Fruit fly (Drosophila melanogaster) whole organism, adult: ENCODE data around the gene CG1983.

Experiments
- CG11617 ChIP-seq: fragments of 200-800 bp; sonication (Bioruptor generic); optimal IDR thresholded peaks from 2 replicates; lab custom pipeline; 2017; ENCODE audit warnings: mild to moderate bottlenecking, missing biosample characterization, missing genetic modification reagents, missing genetic modification characterization
- CG12768 ChIP-seq: fragments of 200-800 bp; sonication (Bioruptor generic); optimal IDR thresholded peaks from 2 replicates; lab custom pipeline; 2017; ENCODE audit warnings: missing biosample characterization, missing genetic modification characterization, mild to moderate bottlenecking, moderate library complexity, missing genetic modification reagents
- CG14711 ChIP-seq: fragments of 200-800 bp; sonication (Bioruptor generic); optimal IDR thresholded peaks from 2 replicates; lab custom pipeline; 2018; ENCODE audit warnings: missing biosample characterization, mild to moderate bottlenecking, missing genetic modification characterization, moderate library complexity
- CG1620 ChIP-seq: fragments of 200-800 bp; sonication (Bioruptor generic); optimal IDR thresholded peaks from 2 replicates; lab custom pipeline; 2016; ENCODE audit warnings: missing biosample characterization, missing genetic modification characterization
- CG33017 ChIP-seq: fragments of 200-800 bp; sonication (Bioruptor generic); optimal IDR thresholded peaks from 2 replicates; lab custom pipeline; 2018; ENCODE audit warnings: missing biosample characterization, mild to moderate bottlenecking, missing genetic modification characterization, moderate library complexity
- CG5204 ChIP-seq: fragments of 200-800 bp; sonication (Bioruptor generic); optimal IDR thresholded peaks from 2 replicates; lab custom pipeline; 2016; ENCODE audit warnings: missing biosample characterization, missing genetic modification characterization
- CG7045 ChIP-seq: fragments of 200-800 bp; sonication (Bioruptor generic); optimal IDR thresholded peaks from 2 replicates; lab custom pipeline; 2017; ENCODE audit warnings: missing biosample characterization, mild to moderate bottlenecking, missing genetic modification characterization
- CG7101 ChIP-seq: fragments of 200-800 bp; sonication (Bioruptor generic); optimal IDR thresholded peaks from 2 replicates; lab custom pipeline; 2018; ENCODE audit warnings: missing biosample characterization, mild to moderate bottlenecking, missing genetic modification characterization, moderate library complexity
- Clk ChIP-seq: fragments of 200-800 bp; sonication (Bioruptor generic); optimal IDR thresholded peaks from 2 replicates; lab custom pipeline; 2017; ENCODE audit warnings: missing biosample characterization, missing genetic modification characterization
- Crg-1 ChIP-seq: fragments of 200-800 bp; sonication (Bioruptor generic); optimal IDR thresholded peaks from 2 replicates; lab custom pipeline; 2016; ENCODE audit warnings: missing biosample characterization, missing genetic modification characterization
- Hr96 ChIP-seq: fragments of 200-800 bp; sonication (Bioruptor generic); optimal IDR thresholded peaks from 2 replicates; lab custom pipeline; 2016; ENCODE audit warnings: missing biosample characterization, missing genetic modification characterization
- Mnt ChIP-seq: fragments of 200-800 bp; sonication (Bioruptor generic); optimal IDR thresholded peaks from 2 replicates; lab custom pipeline; 2016; ENCODE audit warnings: missing biosample characterization, mild to moderate bottlenecking, missing genetic modification characterization
- bab1 ChIP-seq: fragments of 200-800 bp; sonication (Bioruptor generic); optimal IDR thresholded peaks from 3 replicates; lab custom pipeline; 2019; ENCODE audit warnings: missing biosample characterization, mild to moderate bottlenecking, missing genetic modification characterization, moderate library complexity
- cic ChIP-seq: fragments of 200-800 bp; sonication (Bioruptor generic); optimal IDR thresholded peaks from 2 replicates; lab custom pipeline; 2017; ENCODE audit warnings: missing biosample characterization, mild to moderate bottlenecking, missing genetic modification characterization, moderate library complexity
- cnc ChIP-seq, 2 experiments: fragments of >200 bp; optimal IDR thresholded peaks; 2 replicates each; lab custom pipeline; 2017
- kay ChIP-seq: fragments of 200-800 bp; sonication (Bioruptor generic); peaks from one replicate; lab custom pipeline; 2016; ENCODE audit warnings: missing biosample characterization, missing genetic modification characterization, borderline replicate concordance
- ovo ChIP-seq: fragments of 200-800 bp; sonication (Bioruptor generic); optimal IDR thresholded peaks from 2 replicates; lab custom pipeline; 2016; ENCODE audit warnings: missing biosample characterization, missing genetic modification characterization
- pad ChIP-seq: fragments of 200-800 bp; sonication (Bioruptor generic); optimal IDR thresholded peaks from 3 replicates; lab custom pipeline; 2017; ENCODE audit warnings: missing biosample characterization, missing genetic modification characterization, mild to moderate bottlenecking, moderate library complexity, missing genetic modification reagents
- tj ChIP-seq: fragments of 200-800 bp; sonication (Bioruptor generic); optimal IDR thresholded peaks from 3 replicates; lab custom pipeline; 2017; ENCODE audit warnings: missing biosample characterization, mild to moderate bottlenecking, missing genetic modification characterization, moderate library complexity
- toe ChIP-seq: fragments of 200-800 bp; sonication (Bioruptor generic); optimal IDR thresholded peaks from 2 replicates; lab custom pipeline; 2016; ENCODE audit warnings: missing biosample characterization, missing genetic modification characterization

Gene CG1983

dm6 chr3R:30177494-30177893, at the start of gene CG1983, which contains the start of gene CG15530:
Gene CG1983 (minus strand): TSS chr3R:30177700.
Gene CG15530 (plus strand): TSS chr3R:30177877.
- TF ChIP-seq Mnt (GFP tag; lab: Kevin White, UChicago) (no peak), kay (GFP tag; lab: Kevin White, UChicago) (peak; percentile 82)

dm6 chr3R:30224577-30224976, 47.1 kb upstream of the CG1983 start:
- TF ChIP-seq CG12768 (GFP tag; lab: Kevin White, UChicago) (no peak), CG7045 (no peak), Hr96 (GFP tag; lab: Kevin White, UChicago) (no peak), CG1620 (no peak), kay (GFP tag; lab: Kevin White, UChicago) (no peak), pad (GFP tag; lab: Kevin White, UChicago) (no peak), tj (no peak), CG5204 (no peak), ovo (GFP tag; lab: Kevin White, UChicago) (no peak), cnc (optimal IDR thresholded peaks at IDR 0.05; lab: Kevin White, UChicago) (no peak), Mnt (GFP tag; lab: Kevin White, UChicago) (no peak), CG14711 (tag; lab: Kevin White, UChicago) (no peak), CG11617 (GFP tag; lab: Kevin White, UChicago) (no peak), CG33017 (tag; lab: Kevin White, UChicago) (no peak), bab1 (GFP tag; lab: Kevin White, UChicago) (no peak), CG7101 (tag; lab: Kevin White, UChicago) (no peak), Clk (GFP tag; lab: Kevin White, UChicago) (no peak), toe (GFP tag; lab: Kevin White, UChicago) (no peak), Crg-1 (GFP tag; lab: Kevin White, UChicago) (no peak), cic (GFP tag; lab: Kevin White, UChicago) (no peak)

dm6 chr3R:30222236-30222635, 44.7 kb upstream of the CG1983 start:
- TF ChIP-seq bab1 (GFP tag; lab: Kevin White, UChicago) (no peak), pad (GFP tag; lab: Kevin White, UChicago) (no peak), CG14711 (tag; lab: Kevin White, UChicago) (no peak), tj (no peak), Hr96 (GFP tag; lab: Kevin White, UChicago) (no peak), Crg-1 (GFP tag; lab: Kevin White, UChicago) (no peak), CG11617 (GFP tag; lab: Kevin White, UChicago) (no peak), CG7101 (tag; lab: Kevin White, UChicago) (no peak), CG7045 (no peak), ovo (GFP tag; lab: Kevin White, UChicago) (no peak), Clk (GFP tag; lab: Kevin White, UChicago) (no peak), Mnt (GFP tag; lab: Kevin White, UChicago) (no peak), CG1620 (no peak), toe (GFP tag; lab: Kevin White, UChicago) (no peak), CG33017 (tag; lab: Kevin White, UChicago) (no peak), kay (GFP tag; lab: Kevin White, UChicago) (no peak), cnc (optimal IDR thresholded peaks at IDR 0.05; lab: Kevin White, UChicago) (no peak), CG12768 (GFP tag; lab: Kevin White, UChicago) (no peak), CG5204 (no peak), cic (GFP tag; lab: Kevin White, UChicago) (no peak)

DNA sequence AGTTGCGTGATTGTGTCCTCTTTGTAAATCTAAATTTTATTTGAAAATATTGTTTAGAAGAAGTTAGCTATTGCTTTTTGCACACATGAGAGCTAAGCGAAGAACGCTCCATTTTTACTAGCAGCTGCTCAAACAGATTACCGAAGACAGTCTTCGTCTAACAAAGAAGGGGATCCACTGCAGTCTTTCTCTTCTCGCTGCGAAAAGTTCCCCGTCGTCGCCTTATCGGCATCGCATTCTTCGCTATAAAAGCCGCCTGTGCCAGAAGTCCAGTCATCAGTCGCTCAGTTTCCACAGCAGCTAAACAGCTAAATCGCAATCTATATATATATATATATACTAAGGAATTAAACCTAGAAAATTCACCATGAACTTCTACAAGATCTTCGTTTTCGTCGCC, 38.7 kb upstream of the CG1983 start, which contains the start of gene CecC:
CecC (plus strand) TSS at position 275 of the 400 bp plus-strand sequence.
- TF ChIP-seq Mnt (GFP tag; lab: Kevin White, UChicago) (no peak), CG5204 (no peak), bab1 (GFP tag; lab: Kevin White, UChicago) (no peak), CG11617 (GFP tag; lab: Kevin White, UChicago) (no peak), pad (GFP tag; lab: Kevin White, UChicago) (no peak), Hr96 (GFP tag; lab: Kevin White, UChicago) (no peak), CG33017 (tag; lab: Kevin White, UChicago) (no peak), CG12768 (GFP tag; lab: Kevin White, UChicago) (no peak), CG1620 (no peak), CG14711 (tag; lab: Kevin White, UChicago) (no peak), Clk (GFP tag; lab: Kevin White, UChicago) (no peak), toe (GFP tag; lab: Kevin White, UChicago) (no peak), Crg-1 (GFP tag; lab: Kevin White, UChicago) (no peak), ovo (GFP tag; lab: Kevin White, UChicago) (no peak), CG7101 (tag; lab: Kevin White, UChicago) (no peak), cic (GFP tag; lab: Kevin White, UChicago) (no peak), tj (no peak), cnc (optimal IDR thresholded peaks at IDR 0.05; lab: Kevin White, UChicago) (no peak), CG7045 (no peak)

DNA sequence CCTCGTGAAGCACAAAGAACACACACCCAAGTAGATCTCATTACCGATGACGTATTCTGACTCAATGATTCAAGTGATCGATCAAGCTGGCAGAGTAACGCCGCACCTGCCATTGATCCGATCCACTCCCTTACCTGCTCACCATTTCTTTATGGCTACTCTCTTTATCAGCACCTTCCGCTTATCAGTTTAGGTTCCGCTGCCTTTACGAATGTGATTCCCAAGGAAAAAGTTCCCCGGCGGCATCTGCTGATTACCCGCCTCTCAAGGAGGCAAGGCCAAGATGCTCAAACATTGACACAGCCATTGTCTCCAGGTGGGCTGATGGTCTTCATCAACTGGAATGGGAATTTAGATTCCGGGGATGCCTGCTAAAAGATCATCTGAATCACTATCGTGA, 37.5 kb upstream of the CG1983 start:
- TF ChIP-seq Clk (GFP tag; lab: Kevin White, UChicago) = no peak
- TF ChIP-seq CG14711 (tag; lab: Kevin White, UChicago) = no peak
- no peak for TF ChIP-seq CG12768 (GFP tag; lab: Kevin White, UChicago)
- no peak for TF ChIP-seq Hr96 (GFP tag; lab: Kevin White, UChicago)
- TF ChIP-seq pad (GFP tag; lab: Kevin White, UChicago) = no peak
- TF ChIP-seq CG33017 (tag; lab: Kevin White, UChicago) = no peak
- no peak for TF ChIP-seq Crg-1 (GFP tag; lab: Kevin White, UChicago)
- TF ChIP-seq CG11617 (GFP tag; lab: Kevin White, UChicago) = no peak
- TF ChIP-seq CG5204 = no peak

DNA sequence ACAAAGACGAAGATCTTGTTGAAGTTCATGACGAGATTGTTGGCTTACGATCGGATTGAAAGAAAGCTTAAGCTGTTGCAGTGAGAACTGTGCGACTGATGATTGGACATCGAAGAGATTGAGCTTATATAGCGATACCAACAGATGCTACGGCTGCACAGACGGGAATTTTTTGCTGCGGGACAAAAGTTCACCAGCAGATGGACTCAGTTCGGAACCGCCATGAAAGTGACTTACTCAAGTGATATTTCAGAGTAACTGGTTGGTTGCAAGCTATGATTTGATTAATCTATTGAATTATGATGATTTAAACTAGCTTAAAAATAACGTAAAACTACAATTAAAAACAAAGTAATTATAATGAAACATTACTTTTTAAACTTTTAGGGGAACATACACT, 36.2 kb upstream of the CG1983 start, which contains the start of gene CecB:
CecB (minus strand) TSS at position 101 of the 400 bp plus-strand sequence.
- TF ChIP-seq pad (GFP tag; lab: Kevin White, UChicago) (no peak), CG7045 (no peak), CG5204 (no peak), Clk (GFP tag; lab: Kevin White, UChicago) (no peak), bab1 (GFP tag; lab: Kevin White, UChicago) (no peak), kay (GFP tag; lab: Kevin White, UChicago) (no peak), CG12768 (GFP tag; lab: Kevin White, UChicago) (no peak)
